Worm (Caenorhabditis elegans) whole organism, L2 larva: ENCODE results near the gene kdin-1.

ENCODE experiments used
- C34F6.9 ChIP-seq: fragments of 150-350 bp; optimal IDR thresholded peaks from 2 replicates; lab custom pipeline; 2014; ENCODE audit warnings: missing biosample characterization, missing genetic modification characterization
- F13H6.1 ChIP-seq: sonication (generic microtip); optimal IDR thresholded peaks from 2 replicates; lab custom pipeline; 2016; ENCODE audit warnings: missing genetic modification characterization, missing compliant biosample characterization
- alr-1 ChIP-seq: fragments of 150-350 bp; optimal IDR thresholded peaks from 2 replicates; lab custom pipeline; 2014; ENCODE audit warnings: missing biosample characterization, missing genetic modification characterization
- elt-3 ChIP-seq: sonication (generic microtip); optimal IDR thresholded peaks from 2 replicates; lab custom pipeline; 2017; ENCODE audit warnings: missing biosample characterization, missing genetic modification characterization
- lin-39 ChIP-seq: fragments of 150-350 bp; optimal IDR thresholded peaks from 2 replicates; lab custom pipeline; 2014; ENCODE audit warnings: missing biosample characterization, missing genetic modification reagents, missing genetic modification characterization
- mab-5 ChIP-seq: fragments of 150-350 bp; optimal IDR thresholded peaks from 2 replicates; lab custom pipeline; 2014; ENCODE audit warnings: missing biosample characterization, missing genetic modification characterization
- nhr-21 ChIP-seq: fragments of 150-350 bp; optimal IDR thresholded peaks from 2 replicates; lab custom pipeline; 2014; ENCODE audit warnings: missing biosample characterization, missing genetic modification characterization
- nhr-237 ChIP-seq: fragments of 150-350 bp; optimal IDR thresholded peaks from 2 replicates; lab custom pipeline; 2014; ENCODE audit warnings: missing biosample characterization, missing genetic modification characterization
- unc-39 ChIP-seq: fragments of 150-350 bp; optimal IDR thresholded peaks from 2 replicates; lab custom pipeline; 2014; ENCODE audit warnings: missing biosample characterization, missing genetic modification characterization
- zag-1 ChIP-seq: fragments of 150-350 bp; optimal IDR thresholded peaks from 2 replicates; lab custom pipeline; 2014; ENCODE audit warnings: missing biosample characterization, missing genetic modification characterization

DNA sequence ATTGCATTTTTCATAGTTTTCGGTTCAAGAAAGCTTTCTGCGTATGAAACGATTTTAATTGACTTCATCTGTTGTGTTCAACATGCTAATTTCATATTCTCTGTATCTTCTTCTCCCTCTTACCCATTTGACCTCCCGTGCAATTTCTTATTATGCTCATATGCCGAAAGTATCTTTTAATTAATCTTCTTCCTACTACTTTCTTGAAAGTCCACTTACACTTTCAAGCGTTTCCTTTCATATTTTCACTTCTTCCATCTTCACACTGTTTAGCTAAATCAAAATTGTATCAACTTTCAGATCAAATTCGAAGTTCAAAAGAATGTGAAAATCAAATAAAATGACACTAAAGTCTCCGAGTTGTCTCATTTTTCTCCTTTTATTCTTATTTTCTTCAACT lies 47.8 kb upstream of the kdin-1 start, which contains the start of gene F13H10.5:
- no peak for TF ChIP-seq C34F6.9 (tag; lab: Kevin White, UChicago)
- TF ChIP-seq unc-39 (tag; lab: Kevin White, UChicago): no peak
- TF ChIP-seq lin-39: no peak
- TF ChIP-seq nhr-21 (tag; lab: Kevin White, UChicago): no peak
- TF ChIP-seq nhr-237 (tag; lab: Kevin White, UChicago): no peak
- TF ChIP-seq zag-1 (tag; lab: Kevin White, UChicago): no peak
- TF ChIP-seq F13H6.1 (tag; lab: Kevin White, UChicago): no peak
- no peak for TF ChIP-seq elt-3 (tag; lab: Kevin White, UChicago)
- no peak for TF ChIP-seq mab-5
- TF ChIP-seq alr-1 (tag; lab: Kevin White, UChicago): no peak
